Worm (Caenorhabditis elegans) whole organism, midembryonic: Measurements from ENCODE around the gene M03F8.7.

Experiments used
- T22C8.4 ChIP-seq: fragments of 200-800 bp; sonication (Bioruptor generic); IDR thresholded peaks from 2 replicates; pipeline ENCODE4 v1.3.6; 2022; ENCODE audit warnings: missing genetic modification characterization, missing compliant biosample characterization
- cog-1 ChIP-seq: sonication (generic microtip); optimal IDR thresholded peaks from 2 replicates; lab custom pipeline; 2016; ENCODE audit warnings: missing genetic modification characterization, missing compliant biosample characterization
- flt-1 ChIP-seq: fragments of 200-800 bp; sonication (Bioruptor generic); IDR thresholded peaks from 2 replicates; pipeline ENCODE4 v1.3.6; 2022; ENCODE audit warnings: missing genetic modification characterization, missing compliant biosample characterization
- klf-2 ChIP-seq: fragments of 200-800 bp; sonication (Bioruptor generic); conservative IDR thresholded peaks from 2 replicates; pipeline ENCODE4 v1.3.6; 2022; ENCODE audit warnings: missing genetic modification reagents, missing genetic modification characterization, missing compliant biosample characterization
- med-1 ChIP-seq: sonication (generic microtip); optimal IDR thresholded peaks from 2 replicates; lab custom pipeline; 2017; ENCODE audit warnings: missing genetic modification characterization, mild to moderate bottlenecking, missing compliant biosample characterization, antibody characterized with exemption, missing genetic modification reagents; ENCODE audit not compliant: insufficient read depth
- ref-1 ChIP-seq: fragments of 200-800 bp; sonication (Bioruptor generic); conservative IDR thresholded peaks from 2 replicates; pipeline ENCODE4 v1.3.6; 2022; ENCODE audit warnings: missing genetic modification reagents, missing genetic modification characterization, missing compliant biosample characterization
- tab-1 ChIP-seq: fragments of 200-800 bp; sonication (Bioruptor generic); IDR thresholded peaks from 2 replicates; pipeline ENCODE4 v1.3.6; 2022; ENCODE audit warnings: missing genetic modification characterization, missing compliant biosample characterization
- ztf-23 ChIP-seq: fragments of 200-800 bp; sonication (Bioruptor generic); IDR thresholded peaks from 2 replicates; pipeline ENCODE4 v1.3.6; 2022; ENCODE audit warnings: missing genetic modification reagents, missing genetic modification characterization, missing compliant biosample characterization
- ztf-29 ChIP-seq: fragments of 200-800 bp; sonication (Bioruptor generic); IDR thresholded peaks from 2 replicates; pipeline ENCODE4 v1.3.6; 2022; ENCODE audit warnings: missing genetic modification reagents, missing genetic modification characterization, missing compliant biosample characterization

- TF ChIP-seq T22C8.4 (no peak), flt-1 (GFP tag; lab: Robert Waterston, UW) (no peak), cog-1 (tag; lab: Kevin White, UChicago) (no peak), tab-1 (GFP tag; lab: Robert Waterston, UW) (no peak), med-1 (GFP tag; lab: Kevin White, UChicago) (no peak), ztf-29 (no peak), klf-2 (no peak), ref-1 (GFP tag; lab: Robert Waterston, UW) (no peak), ztf-23 (GFP tag; lab: Robert Waterston, UW) (no peak)
Observed at ce11 chrV:5912426-5912825, 24.3 kb upstream of the M03F8.7 start, which contains the start of gene C04E6.13.
